Worm (Caenorhabditis elegans): ENCODE results near the gene H06I04.6.

DNA sequence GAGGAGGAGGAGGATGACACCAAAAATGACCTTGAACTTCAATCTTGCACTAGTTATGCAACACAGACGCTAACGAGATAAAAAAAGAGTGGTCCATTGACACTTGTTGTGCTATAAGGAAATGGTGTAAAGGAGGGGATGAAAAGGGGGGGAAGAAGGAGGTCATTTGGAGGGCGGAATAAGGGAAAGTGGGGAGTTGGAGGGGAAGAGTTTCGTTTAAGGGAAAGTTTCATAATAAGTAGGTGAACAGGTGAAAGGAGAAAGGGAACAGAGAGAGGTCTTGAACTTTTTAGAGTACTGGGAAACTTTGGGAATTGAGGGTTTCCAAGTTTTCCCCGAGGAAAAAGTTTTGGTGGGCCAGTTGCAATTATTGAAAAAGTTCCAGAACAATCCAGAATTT lies 16.2 kb downstream of the H06I04.6 start:
- TF ChIP-seq med-1 (GFP tag; optimal IDR thresholded peaks at IDR 0.05; ENCODE audit: insufficient read depth) = no peak
- no peak for TF ChIP-seq T22C8.4 (GFP tag; IDR thresholded peaks at IDR 0.05)
- no peak for TF ChIP-seq ztf-29 (GFP tag; IDR thresholded peaks at IDR 0.05)
- TF ChIP-seq tab-1 (GFP tag; IDR thresholded peaks at IDR 0.05) = no peak
